Fruit fly (Drosophila melanogaster) whole organism: Measurements from ENCODE around the gene kirre.

Experiments
- CG8478 ChIP-seq: fragments of >200 bp; optimal IDR thresholded peaks from 2 replicates; lab custom pipeline; 2018; ENCODE audit warnings: inconsistent platforms
- Dll ChIP-seq: fragments of >200 bp; optimal IDR thresholded peaks from 2 replicates; lab custom pipeline; 2017
- pan ChIP-seq: fragments of >200 bp; optimal IDR thresholded peaks from 2 replicates; lab custom pipeline; 2017
- psq ChIP-seq: fragments of >200 bp; optimal IDR thresholded peaks from 2 replicates; lab custom pipeline; 2017
- usp ChIP-seq: fragments of >200 bp; optimal IDR thresholded peaks from 2 replicates; lab custom pipeline; 2017; ENCODE audit warnings: missing biosample characterization, missing genetic modification characterization, mixed read lengths

DNA sequence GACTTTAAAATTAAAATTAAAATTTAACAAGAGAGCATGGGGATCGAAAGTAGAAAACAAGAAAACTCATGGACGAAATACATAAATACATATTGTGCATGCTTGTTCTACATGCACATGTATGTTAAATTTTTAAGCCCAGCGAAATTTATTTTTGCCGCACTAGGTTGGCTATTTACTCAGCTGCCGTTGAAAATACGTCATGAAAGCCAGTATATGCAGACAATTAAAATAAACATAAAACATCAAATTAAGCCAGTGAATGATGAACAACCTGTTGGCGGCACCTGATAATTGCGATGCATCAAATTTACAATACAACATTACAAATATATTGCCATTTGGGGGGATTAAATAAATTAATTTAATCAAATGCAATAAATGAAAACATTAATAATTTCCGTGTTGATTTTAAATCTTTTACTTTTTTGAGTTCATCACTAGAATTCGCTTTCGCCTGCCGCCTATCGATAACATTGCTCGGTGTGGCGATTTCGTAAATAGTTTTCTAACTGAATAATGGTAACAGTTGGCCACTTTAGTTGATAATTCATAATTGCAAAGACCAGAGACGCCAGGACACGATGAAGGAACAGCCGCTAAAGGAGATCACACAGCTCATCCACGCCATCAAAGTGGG, 35.9 kb upstream of the kirre start, which contains the start of gene eIF2Bbeta:
- no peak for TF ChIP-seq CG8478
- TF ChIP-seq pan (lab: Kevin White, UChicago) = no peak
- TF ChIP-seq psq (lab: Kevin White, UChicago) = no peak
- TF ChIP-seq Dll (lab: Kevin White, UChicago) = no peak
- TF ChIP-seq usp (GFP tag; lab: Kevin White, UChicago) = no peak
